Fruit fly (Drosophila melanogaster): ENCODE data around the gene Moe.

dm6 chrX:8829396-8829795 lies 68.7 kb downstream of the Moe start:
- TF ChIP-seq psq (optimal IDR thresholded peaks at IDR 0.05): no peak
- no peak for TF ChIP-seq Myc (optimal IDR thresholded peaks at IDR 0.05)

Measured in Kc167 (cell line).